Worm (Caenorhabditis elegans) whole organism, young adult: Measurements from ENCODE around the gene gsy-1.

Source experiments
- B0019.2 ChIP-seq: fragments of 200-800 bp; sonication (Bioruptor generic); conservative IDR thresholded peaks from 2 replicates; pipeline ENCODE4 v1.3.6; 2022; ENCODE audit warnings: missing genetic modification reagents, missing genetic modification characterization, missing compliant biosample characterization
- B0261.1 ChIP-seq: sonication (generic microtip); optimal IDR thresholded peaks from 2 replicates; lab custom pipeline; 2016; ENCODE audit warnings: mild to moderate bottlenecking, missing genetic modification characterization, moderate library complexity, missing compliant biosample characterization
- D2030.7 ChIP-seq: fragments of 200-800 bp; sonication (Bioruptor generic); IDR thresholded peaks from 2 replicates; pipeline ENCODE4 v1.3.6; 2022; ENCODE audit warnings: missing genetic modification reagents, missing genetic modification characterization, missing compliant biosample characterization
- Y95B8A.8 ChIP-seq: fragments of 200-800 bp; sonication (Bioruptor generic); IDR thresholded peaks from 2 replicates; pipeline ENCODE4 v1.3.6; 2022; ENCODE audit warnings: missing genetic modification reagents, missing genetic modification characterization, missing compliant biosample characterization
- cebp-2 ChIP-seq: fragments of 200-800 bp; sonication (Bioruptor generic); IDR thresholded peaks from 2 replicates; pipeline ENCODE4 v1.3.6; 2022; ENCODE audit warnings: missing genetic modification characterization, missing compliant biosample characterization
- ceh-91 ChIP-seq: fragments of 200-800 bp; sonication (Bioruptor generic); IDR thresholded peaks from 2 replicates; pipeline ENCODE4 v1.3.6; 2022; ENCODE audit warnings: missing genetic modification reagents, missing genetic modification characterization, missing compliant biosample characterization
- chd-7 ChIP-seq: sonication (generic microtip); optimal IDR thresholded peaks from 2 replicates; lab custom pipeline; 2016; ENCODE audit warnings: mild to moderate bottlenecking, missing genetic modification characterization, moderate library complexity, missing compliant biosample characterization
- die-1 ChIP-seq: sonication (generic microtip); optimal IDR thresholded peaks from 2 replicates; lab custom pipeline; 2016; ENCODE audit warnings: missing genotype, mild to moderate bottlenecking, missing genetic modification characterization, missing compliant biosample characterization
- dpff-1 ChIP-seq: sonication (generic microtip); optimal IDR thresholded peaks from 2 replicates; lab custom pipeline; 2017; ENCODE audit warnings: mild to moderate bottlenecking, missing genetic modification characterization, missing compliant biosample characterization
- egrh-3 ChIP-seq: fragments of 200-800 bp; sonication (Bioruptor generic); IDR thresholded peaks from 2 replicates; pipeline ENCODE4 v1.3.6; 2022; ENCODE audit warnings: missing genetic modification reagents, missing genetic modification characterization, missing compliant biosample characterization
- lin-35 ChIP-seq, 3 experiments: fragments of 150-350 bp in 2 of 3; sonication (generic microtip) in 1 of 3; optimal IDR thresholded peaks; 2 replicates each; lab custom pipeline; 2014 to 2018; ENCODE audit warnings: missing biosample characterization in 3 of 3, missing genetic modification characterization in 3 of 3, missing genetic modification reagents in 3 of 3
- mxl-1 ChIP-seq: sonication (generic microtip); optimal IDR thresholded peaks from 2 replicates; lab custom pipeline; 2016; ENCODE audit warnings: missing genetic modification characterization, missing compliant biosample characterization
- nhr-80 ChIP-seq: sonication (generic microtip); optimal IDR thresholded peaks from 2 replicates; lab custom pipeline; 2016; ENCODE audit warnings: missing genetic modification characterization, missing compliant biosample characterization
- nhr-90 ChIP-seq: sonication (generic microtip); optimal IDR thresholded peaks from 2 replicates; lab custom pipeline; 2016; ENCODE audit warnings: missing genotype, mild to moderate bottlenecking, missing genetic modification characterization, missing compliant biosample characterization
- rpc-1 ChIP-seq, 2 experiments: fragments of 150-350 bp in 1 of 2; sonication (generic microtip) in 1 of 2; optimal IDR thresholded peaks; 2 replicates each; lab custom pipeline; 2014 to 2018; ENCODE audit warnings: missing biosample characterization in 1 of 2, missing genetic modification characterization in 1 of 2, missing genetic modification reagents in 1 of 2, missing genotype in 1 of 2
- sptf-2 ChIP-seq: fragments of 200-800 bp; sonication (Bioruptor generic); optimal IDR thresholded peaks from 2 replicates; lab custom pipeline; 2018; ENCODE audit warnings: mild to moderate bottlenecking, missing genetic modification characterization, missing compliant biosample characterization

gsy-1 gene

ce11 chrII:12826752-12827151, 51.2 kb downstream of the gsy-1 start, which contains the start of gene Y46G5A.38:
Y46G5A.38 (plus strand) TSS chrII:12827052.
- no peak for TF ChIP-seq sptf-2
- no peak for TF ChIP-seq rpc-1 (optimal IDR thresholded peaks at IDR 0.05; lab: Kevin White, UChicago)
- no peak for TF ChIP-seq rpc-1 (tag; optimal IDR thresholded peaks at IDR 0.05; lab: Kevin White, UChicago)
- no peak for TF ChIP-seq nhr-90

DNA sequence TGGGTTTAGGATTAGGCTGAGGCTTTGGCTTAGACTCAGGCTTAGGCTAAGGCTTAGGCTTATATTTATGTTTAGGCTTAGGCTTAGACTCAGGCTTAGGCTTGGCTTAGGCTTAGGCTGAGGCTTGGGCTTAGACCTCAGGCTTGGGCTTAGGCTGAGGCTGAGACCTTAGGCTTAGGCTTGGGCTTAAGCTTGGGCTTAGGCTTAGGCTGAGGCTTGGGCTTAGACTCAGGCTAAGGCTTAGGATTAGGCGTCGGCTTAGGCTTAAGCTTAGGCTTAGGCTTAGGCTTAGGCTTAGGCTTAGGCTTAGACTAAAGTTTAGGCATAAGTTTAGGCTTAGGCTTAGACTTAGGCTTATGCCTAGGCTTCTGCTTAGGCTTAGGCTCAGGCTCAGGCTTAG, 53.5 kb downstream of the gsy-1 start:
- TF ChIP-seq egrh-3 (GFP tag; lab: Robert Waterston, UW) = 0 out of 2 replicates have a peak, but pooled peaks have one; percentile 6
- TF ChIP-seq ceh-91 = no peak

DNA sequence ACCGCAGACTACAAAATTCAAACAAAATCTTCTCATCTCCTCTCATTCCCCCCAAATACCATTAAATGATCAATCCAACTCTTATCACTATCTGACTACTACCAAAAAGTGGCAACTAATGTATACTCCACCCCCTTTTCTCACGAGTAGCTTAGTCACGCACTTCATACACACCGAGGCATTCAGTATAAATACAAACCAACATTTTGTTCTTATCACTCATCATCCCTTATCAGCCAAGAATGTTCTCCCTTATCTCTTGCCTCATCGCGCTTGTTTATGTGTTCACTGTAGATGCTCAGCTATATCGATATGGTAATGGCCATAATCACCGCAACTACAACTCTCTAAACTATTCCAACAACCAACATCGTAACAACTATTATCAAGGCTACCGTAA, 54.5 kb downstream of the gsy-1 start, which contains the start of gene Y46G5A.36:
Gene Y46G5A.36, plus strand, starts transcription at position 243 of the 400 bp plus-strand sequence.
- TF ChIP-seq nhr-80 (tag; lab: Kevin White, UChicago) = peak; percentile 41
- TF ChIP-seq lin-35 (GFP tag; optimal IDR thresholded peaks at IDR 0.05; lab: Kevin White, UChicago) = no peak

DNA sequence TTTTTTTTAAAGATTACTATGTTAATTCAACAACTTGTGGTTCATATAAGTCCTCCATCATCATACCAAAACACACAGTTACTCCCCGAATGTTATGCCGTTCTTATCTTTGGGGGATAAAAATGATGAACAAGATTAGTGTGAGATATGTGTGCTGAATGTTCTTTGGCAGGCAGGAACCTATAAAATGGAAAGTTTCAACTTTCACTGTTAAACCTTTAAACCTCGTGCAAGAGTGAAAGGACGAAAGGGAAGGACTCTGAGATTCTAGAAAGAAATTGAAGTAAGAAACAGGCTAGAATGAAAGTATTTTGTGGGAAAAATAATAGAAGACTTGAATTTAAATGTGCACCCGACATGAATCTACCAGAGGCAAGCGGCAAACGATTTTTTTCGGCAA, 57.9 kb downstream of the gsy-1 start:
- no peak for TF ChIP-seq chd-7 (tag; lab: Kevin White, UChicago)
- no peak for TF ChIP-seq mxl-1 (tag; lab: Kevin White, UChicago)
- no peak for TF ChIP-seq die-1
- TF ChIP-seq Y95B8A.8 (GFP tag; lab: Robert Waterston, UW) = no peak
- TF ChIP-seq cebp-2 (GFP tag; lab: Robert Waterston, UW) = no peak
- no peak for TF ChIP-seq D2030.7 (GFP tag; lab: Robert Waterston, UW)

DNA sequence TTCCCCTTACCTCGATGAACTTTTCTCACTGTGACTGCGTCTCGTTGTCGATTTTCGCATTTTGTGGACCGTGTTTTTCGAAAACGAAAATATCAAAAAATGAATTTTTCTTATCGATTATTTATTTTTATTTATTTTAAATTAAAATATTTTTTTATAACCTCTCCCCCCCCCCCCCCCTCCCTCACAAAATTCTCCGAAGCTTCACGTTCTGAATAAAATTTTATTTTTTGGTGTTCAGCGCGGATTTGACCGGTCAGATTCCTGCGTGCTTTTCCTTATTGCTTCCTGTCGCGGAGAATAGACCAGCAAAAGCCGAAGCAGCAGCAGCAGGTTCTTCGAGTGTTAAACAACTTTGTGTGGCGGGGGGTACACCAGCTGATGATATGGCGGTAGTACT, 59.4 kb downstream of the gsy-1 start, which contains the start of gene Y46G5A.22:
Gene Y46G5A.22, minus strand, starts transcription at position 101 of the 400 bp plus-strand sequence.
- TF ChIP-seq B0261.1 (tag; lab: Kevin White, UChicago) (no peak), dpff-1 (tag; lab: Kevin White, UChicago) (no peak), B0019.2 (GFP tag; lab: Robert Waterston, UW) (no peak)
- TF ChIP-seq, all 124 proteins: peak for 0
